Worm (Caenorhabditis elegans) whole organism, L4/young adult: ENCODE data around the gene gpc-1.

ENCODE experiments used
- W03F9.2 ChIP-seq: fragments of 150-350 bp; optimal IDR thresholded peaks from 2 replicates; lab custom pipeline; 2014; ENCODE audit warnings: missing biosample characterization, missing genetic modification characterization
- dao-5 ChIP-seq: sonication (generic microtip); optimal IDR thresholded peaks from 2 replicates; lab custom pipeline; 2016; ENCODE audit warnings: missing genotype, missing genetic modification characterization, moderate library complexity, missing compliant biosample characterization
- him-1 ChIP-seq: sonication (generic microtip); optimal IDR thresholded peaks from 2 replicates; lab custom pipeline; 2016; ENCODE audit warnings: missing genotype, missing genetic modification reagents, missing genetic modification characterization, missing compliant biosample characterization

The gpc-1 gene

ce11 chrX:12884873-12885272 lies at the start of gene gpc-1:
Gene gpc-1 (minus strand): TSS chrX:12884989.
- TF ChIP-seq dao-5 (tag; lab: Kevin White, UChicago): no peak

ce11 chrX:12929961-12930360 lies 45.2 kb upstream of the gpc-1 start, which contains the start of gene C34E7.3:
Gene C34E7.3 (plus strand): TSS chrX:12930261.
- no peak for TF ChIP-seq dao-5 (tag; lab: Kevin White, UChicago)
- no peak for TF ChIP-seq W03F9.2
- TF ChIP-seq him-1: no peak

ce11 chrX:12928753-12929152 lies 44.0 kb upstream of the gpc-1 start:
- TF ChIP-seq dao-5 (tag; lab: Kevin White, UChicago) (no peak), W03F9.2 (no peak), him-1 (no peak)

ce11 chrX:12926998-12927397 lies 42.2 kb upstream of the gpc-1 start:
- TF ChIP-seq W03F9.2 (no peak), him-1 (no peak), dao-5 (tag; lab: Kevin White, UChicago) (no peak)

ce11 chrX:12918454-12918853 lies 33.7 kb upstream of the gpc-1 start:
- TF ChIP-seq dao-5 (tag; lab: Kevin White, UChicago) (no peak), him-1 (no peak), W03F9.2 (no peak)

- TF ChIP-seq W03F9.2 (no peak), him-1 (no peak), dao-5 (tag; lab: Kevin White, UChicago) (no peak)
Observed at ce11 chrX:12916418-12916817, 31.6 kb upstream of the gpc-1 start.

ce11 chrX:12915693-12916092 lies 30.9 kb upstream of the gpc-1 start:
- no peak for TF ChIP-seq W03F9.2
- TF ChIP-seq him-1: no peak
- no peak for TF ChIP-seq dao-5 (tag; lab: Kevin White, UChicago)

ce11 chrX:12915058-12915457 lies 30.3 kb upstream of the gpc-1 start:
- TF ChIP-seq him-1 (no peak), dao-5 (tag; lab: Kevin White, UChicago) (no peak), W03F9.2 (no peak)

- no peak for TF ChIP-seq him-1
- TF ChIP-seq dao-5 (tag; lab: Kevin White, UChicago): no peak
- no peak for TF ChIP-seq W03F9.2
Observed at ce11 chrX:12914209-12914608, 29.4 kb upstream of the gpc-1 start.

- TF ChIP-seq him-1 (no peak), dao-5 (tag; lab: Kevin White, UChicago) (no peak), W03F9.2 (no peak)
Observed at ce11 chrX:12913398-12914071, 28.7 kb upstream of the gpc-1 start.

ce11 chrX:12912435-12912834 lies 27.6 kb upstream of the gpc-1 start:
- no peak for TF ChIP-seq W03F9.2
- TF ChIP-seq him-1: no peak
- no peak for TF ChIP-seq dao-5 (tag; lab: Kevin White, UChicago)

ce11 chrX:12911235-12911634 lies 26.4 kb upstream of the gpc-1 start:
- TF ChIP-seq dao-5 (tag; lab: Kevin White, UChicago): no peak
- no peak for TF ChIP-seq him-1

- TF ChIP-seq W03F9.2 (no peak), dao-5 (tag; lab: Kevin White, UChicago) (no peak), him-1 (no peak)
Observed at ce11 chrX:12909910-12910309, 25.1 kb upstream of the gpc-1 start.

- TF ChIP-seq W03F9.2 (no peak), him-1 (no peak), dao-5 (tag; lab: Kevin White, UChicago) (no peak)
Observed at ce11 chrX:12908715-12909114, 23.9 kb upstream of the gpc-1 start.

- TF ChIP-seq dao-5 (tag; lab: Kevin White, UChicago) (no peak), him-1 (no peak), W03F9.2 (no peak)
Observed at ce11 chrX:12907502-12907901, 22.7 kb upstream of the gpc-1 start, which contains the start of gene pqn-18. Gene pqn-18 (plus strand): TSS chrX:12907832.

- TF ChIP-seq dao-5 (tag; lab: Kevin White, UChicago) (no peak), him-1 (no peak), W03F9.2 (no peak)
Observed at ce11 chrX:12903810-12904209, 19.0 kb upstream of the gpc-1 start.
